Worm (Caenorhabditis elegans) whole organism, L4 larva: ENCODE measurements around the gene srz-62.

Experiments
- D1046.2 ChIP-seq: fragments of 200-800 bp; sonication (Bioruptor generic); IDR thresholded peaks from 2 replicates; pipeline ENCODE4 v1.3.6; 2022; ENCODE audit warnings: missing genetic modification characterization, missing compliant biosample characterization
- F37D6.2 ChIP-seq: sonication (generic microtip); optimal IDR thresholded peaks from 2 replicates; lab custom pipeline; 2016; ENCODE audit warnings: mild to moderate bottlenecking, missing genetic modification characterization, missing compliant biosample characterization
- R02D3.7 ChIP-seq: fragments of 150-350 bp; sonication (generic microtip); optimal IDR thresholded peaks from 3 replicates; lab custom pipeline; 2014; ENCODE audit warnings: missing biosample characterization, missing genetic modification characterization
- Y5F2A.4 ChIP-seq: fragments of 200-800 bp; sonication (Bioruptor generic); optimal IDR thresholded peaks from 2 replicates; lab custom pipeline; 2018; ENCODE audit warnings: mild to moderate bottlenecking, missing genetic modification characterization, missing compliant biosample characterization
- ZK546.5 ChIP-seq, 2 experiments: sonication (generic microtip); optimal IDR thresholded peaks; 2 replicates each; lab custom pipeline; 2017; ENCODE audit warnings: missing biosample characterization in 2 of 2, missing genetic modification characterization in 2 of 2
- attf-4 ChIP-seq: sonication (generic microtip); optimal IDR thresholded peaks from 3 replicates; lab custom pipeline; 2017; ENCODE audit warnings: missing biosample characterization, missing genetic modification characterization
- ceh-28 ChIP-seq: fragments of 150-350 bp; optimal IDR thresholded peaks from 2 replicates; lab custom pipeline; 2014; ENCODE audit warnings: missing biosample characterization, missing genetic modification reagents, missing genetic modification characterization
- ceh-82 ChIP-seq: sonication (generic microtip); optimal IDR thresholded peaks from 2 replicates; lab custom pipeline; 2017; ENCODE audit warnings: missing biosample characterization, missing genetic modification characterization
- ctbp-1 ChIP-seq: fragments of 200-800 bp; sonication (Bioruptor generic); IDR thresholded peaks from 2 replicates; pipeline ENCODE4 v1.3.6; 2022; ENCODE audit warnings: missing genetic modification reagents, missing genetic modification characterization, missing compliant biosample characterization
- daf-16 ChIP-seq, 3 experiments: sonication (generic microtip); optimal IDR thresholded peaks; 2 replicates each; lab custom pipeline; 2016 to 2017; ENCODE audit warnings: missing genetic modification characterization in 3 of 3, missing genetic modification reagents in 3 of 3, mild to moderate bottlenecking in 2 of 3, missing compliant biosample characterization in 2 of 3, missing biosample characterization in 1 of 3, moderate library complexity in 1 of 3
- daf-19 ChIP-seq: fragments of 200-800 bp; sonication (Bioruptor generic); conservative IDR thresholded peaks from 2 replicates; pipeline ENCODE4 v1.3.6; 2022; ENCODE audit warnings: missing genetic modification characterization, missing compliant biosample characterization
- daf-8 ChIP-seq: fragments of 200-800 bp; sonication (Bioruptor generic); IDR thresholded peaks from 2 replicates; pipeline ENCODE4 v1.3.6; 2022; ENCODE audit warnings: missing genetic modification characterization, missing compliant biosample characterization
- dmd-8 ChIP-seq: fragments of 200-800 bp; sonication (Bioruptor generic); IDR thresholded peaks from 2 replicates; pipeline ENCODE4 v1.3.6; 2022; ENCODE audit warnings: missing genetic modification characterization, missing compliant biosample characterization
- dmd-9 ChIP-seq: fragments of 200-800 bp; sonication (Bioruptor generic); IDR thresholded peaks from 2 replicates; pipeline ENCODE4 v1.3.6; 2022; ENCODE audit warnings: missing genetic modification reagents, missing genetic modification characterization, missing compliant biosample characterization
- dpl-1 ChIP-seq: fragments of 150-350 bp; optimal IDR thresholded peaks from 2 replicates; lab custom pipeline; 2014; ENCODE audit warnings: missing biosample characterization, missing genetic modification reagents, missing genetic modification characterization
- dve-1 ChIP-seq: sonication (generic microtip); optimal IDR thresholded peaks from 2 replicates; lab custom pipeline; 2017; ENCODE audit warnings: antibody characterized with exemption, mild to moderate bottlenecking, missing genetic modification characterization, missing compliant biosample characterization; ENCODE audit not compliant: insufficient read depth
- egl-27 ChIP-seq: sonication (generic microtip); optimal IDR thresholded peaks from 3 replicates; lab custom pipeline; 2017; ENCODE audit warnings: missing biosample characterization, missing genetic modification reagents, missing genetic modification characterization
- gei-8 ChIP-seq: fragments of 200-800 bp; sonication (Bioruptor generic); optimal IDR thresholded peaks from 2 replicates; lab custom pipeline; 2018; ENCODE audit warnings: mild to moderate bottlenecking, missing genetic modification characterization, missing compliant biosample characterization
- hlh-30 ChIP-seq: sonication (generic microtip); optimal IDR thresholded peaks from 2 replicates; lab custom pipeline; 2017; ENCODE audit warnings: antibody characterized with exemption, mild to moderate bottlenecking, missing genetic modification characterization, missing compliant biosample characterization; ENCODE audit not compliant: insufficient read depth
- lin-1 ChIP-seq: fragments of 200-800 bp; sonication (Bioruptor generic); IDR thresholded peaks from 2 replicates; pipeline ENCODE4 v1.3.6; 2022; ENCODE audit warnings: missing genetic modification reagents, missing genetic modification characterization, missing compliant biosample characterization
- lin-13 ChIP-seq: fragments of 150-350 bp; optimal IDR thresholded peaks from 2 replicates; lab custom pipeline; 2014; ENCODE audit warnings: missing biosample characterization, missing genetic modification reagents, missing genetic modification characterization
- lin-15B ChIP-seq: fragments of 150-350 bp; sonication (generic microtip); optimal IDR thresholded peaks from 3 replicates; lab custom pipeline; 2014; ENCODE audit warnings: missing biosample characterization, missing genetic modification characterization
- lin-38 ChIP-seq: fragments of 200-800 bp; sonication (Bioruptor generic); IDR thresholded peaks from 2 replicates; pipeline ENCODE4 v1.3.6; 2022; ENCODE audit warnings: missing genetic modification reagents, missing genetic modification characterization, missing compliant biosample characterization
- lir-3 ChIP-seq: sonication (generic microtip); optimal IDR thresholded peaks from 2 replicates; lab custom pipeline; 2016; ENCODE audit warnings: mild to moderate bottlenecking, missing genetic modification characterization, missing compliant biosample characterization
- madf-5 ChIP-seq, 2 experiments: fragments of 200-800 bp; sonication (Bioruptor generic); IDR thresholded peaks; 2 replicates each; pipeline ENCODE4 v1.3.6; 2022; ENCODE audit warnings: missing compliant biosample characterization in 2 of 2, missing genetic modification characterization in 2 of 2
- madf-9 ChIP-seq: fragments of 200-800 bp; sonication (Bioruptor generic); conservative IDR thresholded peaks from 2 replicates; pipeline ENCODE4 v1.3.6; 2022; ENCODE audit warnings: missing genetic modification reagents, missing genetic modification characterization, missing compliant biosample characterization
- mdt-29 ChIP-seq: fragments of 200-800 bp; sonication (Bioruptor generic); IDR thresholded peaks from 2 replicates; pipeline ENCODE4 v1.3.6; 2022; ENCODE audit warnings: missing genetic modification reagents, missing genetic modification characterization, missing compliant biosample characterization
- mep-1 ChIP-seq: fragments of 150-350 bp; sonication (generic microtip); optimal IDR thresholded peaks from 3 replicates; lab custom pipeline; 2014; ENCODE audit warnings: missing biosample characterization, missing genetic modification characterization
- mes-2 ChIP-seq: sonication (generic microtip); optimal IDR thresholded peaks from 2 replicates; lab custom pipeline; 2016; ENCODE audit warnings: missing genotype, mild to moderate bottlenecking, missing genetic modification characterization, missing compliant biosample characterization; ENCODE audit not compliant: poor library complexity, severe bottlenecking
- mxl-3 ChIP-seq: fragments of 200-800 bp; sonication (Bioruptor generic); optimal IDR thresholded peaks from 2 replicates; lab custom pipeline; 2018; ENCODE audit warnings: mild to moderate bottlenecking, missing genetic modification characterization, missing compliant biosample characterization
- nhr-102 ChIP-seq: sonication (generic microtip); optimal IDR thresholded peaks from 2 replicates; lab custom pipeline; 2016; ENCODE audit warnings: mild to moderate bottlenecking, missing genetic modification characterization, moderate library complexity, missing compliant biosample characterization
- nhr-111 ChIP-seq: fragments of 200-800 bp; sonication (Bioruptor generic); optimal IDR thresholded peaks from 2 replicates; lab custom pipeline; 2018; ENCODE audit warnings: mild to moderate bottlenecking, missing genetic modification characterization, missing compliant biosample characterization
- nhr-28 ChIP-seq: fragments of 150-350 bp; optimal IDR thresholded peaks from 2 replicates; lab custom pipeline; 2014; ENCODE audit warnings: missing biosample characterization, missing genetic modification characterization
- pha-4 ChIP-seq, 2 experiments: fragments of 150-350 bp in 1 of 2; fragments of 200-800 bp in 1 of 2; sonication (Bioruptor generic) in 1 of 2; IDR thresholded peaks in 1 of 2; optimal IDR thresholded peaks in 1 of 2; 2 replicates each; pipeline versions ENCODE4 v1.3.6 to Lab custom; 2014 to 2022; ENCODE audit warnings: missing genetic modification characterization in 2 of 2, missing genetic modification reagents in 2 of 2, missing biosample characterization in 1 of 2, missing compliant biosample characterization in 1 of 2
- php-3 ChIP-seq: fragments of 200-800 bp; sonication (Bioruptor generic); IDR thresholded peaks from 2 replicates; pipeline ENCODE4 v1.3.6; 2022; ENCODE audit warnings: missing genetic modification reagents, missing genetic modification characterization, missing compliant biosample characterization
- sdz-12 ChIP-seq: fragments of 200-800 bp; sonication (Bioruptor generic); optimal IDR thresholded peaks from 2 replicates; lab custom pipeline; 2018; ENCODE audit warnings: mild to moderate bottlenecking, missing genetic modification characterization, missing compliant biosample characterization
- skn-1 ChIP-seq: fragments of 150-350 bp; optimal IDR thresholded peaks from 2 replicates; lab custom pipeline; 2014; ENCODE audit warnings: missing biosample characterization, missing genetic modification characterization
- snpc-4 ChIP-seq: fragments of 150-350 bp; optimal IDR thresholded peaks from 2 replicates; lab custom pipeline; 2014; ENCODE audit warnings: missing biosample characterization, missing genetic modification characterization
- tag-97 ChIP-seq: fragments of 200-800 bp; sonication (Bioruptor generic); IDR thresholded peaks from 2 replicates; pipeline ENCODE4 v1.3.6; 2022; ENCODE audit warnings: missing genetic modification characterization, missing compliant biosample characterization
- tra-1 ChIP-seq: fragments of 200-800 bp; sonication (Bioruptor generic); IDR thresholded peaks from 2 replicates; pipeline ENCODE4 v1.3.6; 2022; ENCODE audit warnings: missing genetic modification reagents, missing genetic modification characterization, missing compliant biosample characterization
- zfp-2 ChIP-seq: sonication (generic microtip); optimal IDR thresholded peaks from 2 replicates; lab custom pipeline; 2016; ENCODE audit warnings: mild to moderate bottlenecking, missing genetic modification characterization, missing compliant biosample characterization
- ztf-11 ChIP-seq: fragments of 150-350 bp; optimal IDR thresholded peaks from 2 replicates; lab custom pipeline; 2014; ENCODE audit warnings: missing biosample characterization, missing genetic modification characterization
- ztf-7 ChIP-seq: fragments of 150-350 bp; optimal IDR thresholded peaks from 2 replicates; lab custom pipeline; 2014; ENCODE audit warnings: missing biosample characterization, missing genetic modification characterization

srz-62 gene

ce11 chrIV:3904620-3905019, 4.3 kb downstream of the srz-62 start, which contains the start of gene F56D6.21:
Gene F56D6.21 (plus strand): TSS chrIV:3904920.
- TF ChIP-seq ztf-11 (tag; lab: Kevin White, UChicago) (no peak), mep-1 (tag; lab: Kevin White, UChicago) (no peak), ztf-7 (tag; lab: Kevin White, UChicago) (no peak), attf-4 (tag; lab: Kevin White, UChicago) (no peak), daf-19 (no peak), lin-1 (no peak)

ce11 chrIV:3906393-3906792, 6.1 kb downstream of the srz-62 start, which contains the start of gene F56D6.11:
Gene F56D6.11 (minus strand): TSS chrIV:3906493.
- TF ChIP-seq ctbp-1 (GFP tag; lab: Robert Waterston, UW), result no peak
- TF ChIP-seq sdz-12 (GFP tag; lab: Kevin White, UChicago), result no peak
- no peak for TF ChIP-seq madf-9 (GFP tag; lab: Robert Waterston, UW)
- no peak for TF ChIP-seq F37D6.2 (tag; lab: Kevin White, UChicago)
- no peak for TF ChIP-seq lin-15B (tag; lab: Kevin White, UChicago)
- no peak for TF ChIP-seq daf-8 (GFP tag; lab: Robert Waterston, UW)
- no peak for TF ChIP-seq mdt-29 (GFP tag; lab: Robert Waterston, UW)
- no peak for TF ChIP-seq php-3
- TF ChIP-seq lin-38, result no peak
- no peak for TF ChIP-seq nhr-28 (tag; lab: Kevin White, UChicago)
- no peak for TF ChIP-seq ZK546.5 (tag; optimal IDR thresholded peaks at IDR 0.05; lab: Kevin White, UChicago)
- no peak for TF ChIP-seq R02D3.7
- TF ChIP-seq ceh-82 (tag; lab: Kevin White, UChicago), result no peak

DNA sequence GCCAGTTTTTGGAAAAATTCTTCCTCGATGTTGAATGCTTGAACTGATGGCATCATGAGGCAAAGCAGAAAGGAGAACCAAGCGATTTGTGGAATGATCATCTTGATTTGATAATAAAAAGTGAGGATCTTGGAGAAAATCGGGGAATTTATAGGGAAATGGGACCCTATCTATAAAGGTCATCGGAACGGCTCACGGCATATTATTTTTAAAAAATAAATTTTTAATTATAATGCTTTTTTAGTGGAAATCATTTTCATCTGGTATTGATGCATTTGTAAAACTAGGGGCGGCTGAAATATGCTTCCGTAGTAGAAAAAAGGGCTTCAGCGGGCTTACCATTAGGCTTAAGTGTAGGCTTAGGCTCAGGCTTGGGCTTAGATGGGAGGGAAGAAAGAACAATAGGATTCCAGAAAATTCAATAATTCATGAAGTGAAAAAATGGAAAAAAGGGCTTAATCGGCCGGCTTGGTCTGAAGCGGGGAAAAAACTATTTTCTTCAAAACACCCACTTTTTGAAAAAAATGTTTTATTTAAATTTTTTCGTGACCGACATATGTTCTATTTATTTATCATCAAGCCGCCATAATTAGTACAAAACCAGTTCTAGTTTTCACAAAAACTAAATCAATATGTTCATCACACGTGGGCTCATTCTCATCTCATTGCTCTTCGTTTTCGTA, 7.3 kb downstream of the srz-62 start, which contains the start of the genes F56D6.22 and F56D6.12:
Gene F56D6.22 (minus strand): TSS at position 101 of the 683 bp plus-strand sequence.
Gene F56D6.12 (plus strand): TSS at position 633 of the 683 bp plus-strand sequence.
- TF ChIP-seq lin-1 (no peak), dve-1 (tag; lab: Kevin White, UChicago) (no peak), R02D3.7 (no peak), mes-2 (tag; lab: Kevin White, UChicago) (no peak), Y5F2A.4 (no peak), php-3 (no peak), tra-1 (GFP tag; lab: Robert Waterston, UW) (no peak), snpc-4 (tag; lab: Kevin White, UChicago) (no peak), dmd-8 (GFP tag; lab: Robert Waterston, UW) (no peak), skn-1 (tag; lab: Kevin White, UChicago) (no peak)

ce11 chrIV:3909114-3909513, 8.8 kb downstream of the srz-62 start, which contains the start of gene F56D6.13:
Gene F56D6.13 (plus strand): TSS chrIV:3909414.
- TF ChIP-seq daf-16 (GFP tag; optimal IDR thresholded peaks at IDR 0.05; lab: Kevin White, UChicago) (no peak), daf-16 (tag; optimal IDR thresholded peaks at IDR 0.05; lab: Kevin White, UChicago) (no peak), dmd-9 (no peak), hlh-30 (tag; lab: Kevin White, UChicago) (no peak), egl-27 (tag; lab: Kevin White, UChicago) (no peak), tag-97 (GFP tag; lab: Robert Waterston, UW) (no peak), mxl-3 (GFP tag; lab: Kevin White, UChicago) (no peak), nhr-102 (tag; lab: Kevin White, UChicago) (no peak), lin-13 (no peak), zfp-2 (no peak), lir-3 (tag; lab: Kevin White, UChicago) (no peak), dpl-1 (GFP tag; lab: Kevin White, UChicago) (no peak), madf-5 (GFP tag; IDR thresholded peaks at IDR 0.05; lab: Robert Waterston, UW) (no peak), nhr-111 (GFP tag; lab: Kevin White, UChicago) (no peak), pha-4 (GFP tag; IDR thresholded peaks at IDR 0.05; lab: Robert Waterston, UW) (no peak), pha-4 (tag; optimal IDR thresholded peaks at IDR 0.05; lab: Kevin White, UChicago) (no peak), D1046.2 (no peak), gei-8 (GFP tag; lab: Kevin White, UChicago) (no peak), ceh-28 (tag; lab: Kevin White, UChicago) (no peak)
